Worm (Caenorhabditis elegans) whole organism, L4/young adult: ENCODE data around the gene cal-8.

Source experiments
- W03F9.2 ChIP-seq: fragments of 150-350 bp; optimal IDR thresholded peaks from 2 replicates; lab custom pipeline; 2014; ENCODE audit warnings: missing biosample characterization, missing genetic modification characterization
- dao-5 ChIP-seq: sonication (generic microtip); optimal IDR thresholded peaks from 2 replicates; lab custom pipeline; 2016; ENCODE audit warnings: missing genotype, missing genetic modification characterization, moderate library complexity, missing compliant biosample characterization

- TF ChIP-seq W03F9.2 (tag; lab: Kevin White, UChicago) (no peak), dao-5 (tag; lab: Kevin White, UChicago) (no peak)
Measured at ce11 chrII:5494405-5494804, 12.6 kb upstream of the cal-8 start, which contains the start of gene F12A10.6.
